Worm (Caenorhabditis elegans): Measurements from ENCODE around the gene his-72.

his-72 gene

DNA sequence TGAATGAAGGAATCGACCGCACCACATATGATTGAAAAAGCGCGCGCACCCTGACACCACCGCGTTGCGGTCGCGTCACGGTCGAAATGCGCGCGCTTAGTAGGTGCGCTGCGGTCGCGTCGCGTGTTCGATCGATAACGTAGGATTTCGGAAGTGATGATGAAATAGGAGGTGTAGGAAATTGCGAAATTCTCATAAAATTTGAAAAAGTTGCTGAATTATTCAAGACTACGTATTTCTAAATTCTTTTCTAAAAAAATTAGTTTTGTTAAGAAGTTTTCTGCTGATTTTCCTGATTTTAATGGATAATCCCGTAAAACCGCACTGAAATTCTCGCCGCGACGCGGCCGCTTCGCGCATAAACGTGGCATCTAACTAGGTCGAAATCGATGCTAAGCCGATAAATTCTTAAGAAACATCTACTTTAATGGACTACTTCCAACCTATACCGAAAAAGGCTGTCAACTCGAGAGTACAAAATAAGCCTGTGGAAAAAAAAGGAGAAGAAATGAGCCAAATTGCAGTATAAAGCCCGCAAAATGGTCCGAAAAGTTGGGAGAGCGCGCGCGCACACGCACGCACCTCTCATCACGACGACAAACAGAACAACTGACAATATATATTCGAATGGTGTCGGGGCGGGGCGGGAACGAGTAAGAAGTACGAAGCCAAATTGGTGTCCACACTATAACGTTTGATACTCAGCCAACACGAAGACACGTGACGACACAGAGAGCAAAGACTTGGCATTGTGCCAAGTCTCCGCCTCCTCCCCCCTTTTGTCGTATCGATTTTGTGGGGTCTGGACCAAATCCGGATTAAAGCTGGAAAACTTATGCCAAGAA is at the start of gene his-72 (continued):
- TF ChIP-seq nhr-80 (tag; optimal IDR thresholded peaks at IDR 0.05) (peak; percentile 22), F52B5.7 (tag; optimal IDR thresholded peaks at IDR 0.05) (no peak), ceh-100 (GFP tag; IDR thresholded peaks at IDR 0.05) (no peak), lin-35 (GFP tag; optimal IDR thresholded peaks at IDR 0.05) (no peak), madf-8 (GFP tag; conservative IDR thresholded peaks at IDR 0.05) (no peak), bed-2 (GFP tag; IDR thresholded peaks at IDR 0.05) (no peak), pbrm-1 (GFP tag; IDR thresholded peaks at IDR 0.05) (no peak), dpff-1 (tag; optimal IDR thresholded peaks at IDR 0.05) (no peak), Y53F4B.3 (GFP tag; IDR thresholded peaks at IDR 0.05) (no peak), mxl-1 (tag; optimal IDR thresholded peaks at IDR 0.05) (no peak), cebp-2 (GFP tag; IDR thresholded peaks at IDR 0.05) (0 out of 2 replicates have a peak, but pooled peaks have one; percentile 17), ceh-58 (GFP tag; IDR thresholded peaks at IDR 0.05) (no peak), F37B4.10 (GFP tag; IDR thresholded peaks at IDR 0.05) (no peak), egrh-3 (GFP tag; IDR thresholded peaks at IDR 0.05) (no peak), dox-1 (GFP tag; IDR thresholded peaks at IDR 0.05) (0 out of 2 replicates have a peak, but pooled peaks have one; percentile 38), tlf-1 (GFP tag; optimal IDR thresholded peaks at IDR 0.05) (no peak), bed-1 (GFP tag; IDR thresholded peaks at IDR 0.05) (no peak), lin-26 (GFP tag; IDR thresholded peaks at IDR 0.05) (peak; percentile 31; the same call in 1 of the 2 replicates), B0261.1 (tag; optimal IDR thresholded peaks at IDR 0.05) (no peak), xnd-1 (tag; optimal IDR thresholded peaks at IDR 0.05) (no peak), cebp-1 (GFP tag; IDR thresholded peaks at IDR 0.05) (peak; percentile 84), cebp-1 (tag; optimal IDR thresholded peaks at IDR 0.05) (peak; percentile 95), F55B11.4 (tag; optimal IDR thresholded peaks at IDR 0.05; ENCODE audit: borderline replicate concordance, insufficient read depth) (no peak), snpc-3.4 (tag; optimal IDR thresholded peaks at IDR 0.05) (no peak), B0035.1 (tag; optimal IDR thresholded peaks at IDR 0.05) (no peak), repo-1 (tag; optimal IDR thresholded peaks at IDR 0.05) (no peak), ztf-25 (GFP tag; IDR thresholded peaks at IDR 0.05) (no peak), T26A5.8 (tag; optimal IDR thresholded peaks at IDR 0.05) (no peak), ceh-40 (GFP tag; IDR thresholded peaks at IDR 0.05) (no peak), F39B2.1 (GFP tag; IDR thresholded peaks at IDR 0.05) (no peak), atf-7 (tag; optimal IDR thresholded peaks at IDR 0.05) (peak; percentile 2), chd-7 (tag; optimal IDR thresholded peaks at IDR 0.05) (no peak), hrde-1 (tag; optimal IDR thresholded peaks at IDR 0.05; ENCODE audit: borderline replicate concordance) (no peak), ztf-22 (GFP tag; optimal IDR thresholded peaks at IDR 0.05) (no peak)

DNA sequence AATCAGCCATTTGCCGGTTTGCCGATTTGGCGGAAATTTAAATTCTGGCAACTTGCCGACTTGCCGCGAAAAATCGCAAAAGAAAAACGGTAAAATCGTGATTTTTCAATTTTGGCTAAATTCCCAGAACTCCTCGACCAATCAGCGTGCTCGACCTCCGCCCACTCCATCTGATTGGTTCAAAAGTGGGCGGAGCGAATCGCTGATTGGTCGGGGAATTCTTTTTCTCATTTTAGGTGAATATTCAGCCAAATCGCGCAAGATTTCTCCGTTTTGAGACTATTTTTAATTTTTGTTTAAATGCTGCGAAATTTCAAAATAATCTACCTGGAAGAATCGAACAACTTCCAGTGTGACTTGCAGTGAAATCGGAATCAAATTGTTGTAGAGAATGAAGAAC is 45.7 kb upstream of the his-72 start:
- TF ChIP-seq sptf-2 (GFP tag; optimal IDR thresholded peaks at IDR 0.05): no peak
- no peak for TF ChIP-seq snpc-1.3 (tag; optimal IDR thresholded peaks at IDR 0.05; ENCODE audit: insufficient read depth)

DNA sequence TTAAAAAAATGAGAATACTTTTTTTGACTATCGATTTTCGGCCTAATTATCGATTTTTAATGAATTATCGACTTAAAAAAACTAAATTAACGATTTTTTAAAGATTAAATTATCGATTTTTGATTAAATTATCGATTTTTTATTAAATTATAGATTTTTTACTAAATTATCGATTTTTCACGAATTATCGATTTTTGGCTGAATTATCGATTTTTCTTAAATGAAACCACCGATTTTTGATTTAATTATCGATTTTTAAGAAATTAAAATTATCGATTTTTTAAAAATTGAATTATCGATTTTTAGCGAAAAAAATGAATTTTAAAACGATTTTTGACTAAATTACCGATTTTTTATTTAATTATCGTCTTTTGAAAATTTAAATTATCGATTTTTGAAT is 42.8 kb upstream of the his-72 start:
- TF ChIP-seq Y67H2A.10 (GFP tag; conservative IDR thresholded peaks at IDR 0.05) (no peak), attf-3 (GFP tag; conservative IDR thresholded peaks at IDR 0.05) (no peak), dpff-1 (tag; optimal IDR thresholded peaks at IDR 0.05) (no peak), cebp-1 (GFP tag; IDR thresholded peaks at IDR 0.05) (no peak), cebp-1 (tag; optimal IDR thresholded peaks at IDR 0.05) (no peak), F23B12.7 (tag; optimal IDR thresholded peaks at IDR 0.05; ENCODE audit: insufficient read depth) (no peak), lin-35 (GFP tag; optimal IDR thresholded peaks at IDR 0.05) (no peak), lin-40 (tag; optimal IDR thresholded peaks at IDR 0.05) (no peak), attf-5 (GFP tag; optimal IDR thresholded peaks at IDR 0.05) (no peak), hlh-12 (tag; optimal IDR thresholded peaks at IDR 0.05) (no peak), K12H6.12 (tag; optimal IDR thresholded peaks at IDR 0.05) (no peak), ekl-4 (GFP tag; IDR thresholded peaks at IDR 0.05) (no peak), cebp-2 (GFP tag; IDR thresholded peaks at IDR 0.05) (no peak), ceh-100 (GFP tag; IDR thresholded peaks at IDR 0.05) (no peak)
